Fruit fly (Drosophila melanogaster) whole organism, embryonic: ENCODE data around the gene CG46463.

Source experiments
- Antp ChIP-seq: fragments of 200-800 bp; sonication (Bioruptor generic); optimal IDR thresholded peaks from 3 replicates; lab custom pipeline; 2016; ENCODE audit warnings: missing biosample characterization, missing genetic modification characterization
- BEAF-32 ChIP-seq: fragments of 200-800 bp; sonication (Bioruptor generic); optimal IDR thresholded peaks from 3 replicates; lab custom pipeline; 2017; ENCODE audit warnings: missing biosample characterization, missing genetic modification characterization, mild to moderate bottlenecking, moderate library complexity, missing genetic modification reagents
- Bgb ChIP-seq: fragments of 200-800 bp; sonication (Bioruptor generic); IDR thresholded peaks from 2 replicates; pipeline ENCODE4 v1.3.6; 2022; ENCODE audit warnings: missing biosample characterization, missing genetic modification characterization; ENCODE audit not compliant: partially characterized antibody
- CG10654 ChIP-seq: fragments of 200-800 bp; sonication (Bioruptor generic); optimal IDR thresholded peaks from 2 replicates; lab custom pipeline; 2016; ENCODE audit warnings: missing biosample characterization, missing genetic modification characterization
- CG11085 ChIP-seq: fragments of 200-800 bp; sonication (Bioruptor generic); IDR thresholded peaks from 2 replicates; pipeline ENCODE4 v1.3.6; 2022; ENCODE audit warnings: missing biosample characterization, missing genetic modification characterization
- CG11504 ChIP-seq: fragments of 200-800 bp; sonication (Bioruptor generic); optimal IDR thresholded peaks from 3 replicates; lab custom pipeline; 2019; ENCODE audit warnings: missing biosample characterization, mild to moderate bottlenecking, missing genetic modification characterization, moderate library complexity
- CG12155 ChIP-seq: fragments of 200-800 bp; sonication (Bioruptor generic); optimal IDR thresholded peaks from 3 replicates; lab custom pipeline; 2016; ENCODE audit warnings: missing biosample characterization, missing genetic modification characterization
- CG12236 ChIP-seq: fragments of 200-800 bp; sonication (Bioruptor generic); optimal IDR thresholded peaks from 2 replicates; lab custom pipeline; 2016; ENCODE audit warnings: missing biosample characterization, missing genetic modification characterization
- CG13287 ChIP-seq: fragments of 200-800 bp; sonication (Bioruptor generic); IDR thresholded peaks from 2 replicates; pipeline ENCODE4 v1.3.6; 2022; ENCODE audit warnings: missing biosample characterization, missing genetic modification characterization; ENCODE audit not compliant: partially characterized antibody
- CG1529 ChIP-seq: fragments of 200-800 bp; sonication (Bioruptor generic); optimal IDR thresholded peaks from 3 replicates; lab custom pipeline; 2018; ENCODE audit warnings: missing biosample characterization, missing genetic modification characterization
- CG1603 ChIP-seq: fragments of 200-800 bp; sonication (Bioruptor generic); optimal IDR thresholded peaks from 2 replicates; lab custom pipeline; 2019; ENCODE audit warnings: missing biosample characterization, mild to moderate bottlenecking, missing genetic modification characterization, moderate library complexity
- CG16813 ChIP-seq: fragments of 200-800 bp; sonication (Bioruptor generic); IDR thresholded peaks from 3 replicates; pipeline ENCODE4 v1.3.6; 2022; ENCODE audit warnings: missing biosample characterization, missing genetic modification characterization; ENCODE audit not compliant: partially characterized antibody
- CG17186 ChIP-seq: fragments of 200-800 bp; sonication (Bioruptor generic); optimal IDR thresholded peaks from 3 replicates; lab custom pipeline; 2017; ENCODE audit warnings: missing biosample characterization, missing genetic modification reagents, missing genetic modification characterization
- CG17829 ChIP-seq: fragments of 200-800 bp; optimal IDR thresholded peaks from 2 replicates; lab custom pipeline; 2019; ENCODE audit warnings: missing biosample characterization, mild to moderate bottlenecking, missing genetic modification characterization, moderate library complexity
- CG18619 ChIP-seq: fragments of 200-800 bp; sonication (Bioruptor generic); optimal IDR thresholded peaks from 3 replicates; lab custom pipeline; 2017; ENCODE audit warnings: missing biosample characterization, mild to moderate bottlenecking, missing genetic modification characterization
- CG2199 ChIP-seq: fragments of 200-800 bp; sonication (Bioruptor generic); IDR thresholded peaks from 3 replicates; pipeline ENCODE4 v1.3.6; 2022; ENCODE audit warnings: missing biosample characterization, missing genetic modification characterization
- CG31224 ChIP-seq: fragments of 200-800 bp; sonication (Bioruptor generic); IDR thresholded peaks from 2 replicates; pipeline ENCODE4 v1.3.6; 2022; ENCODE audit warnings: missing biosample characterization, missing genetic modification characterization
- CG33213 ChIP-seq: fragments of 200-800 bp; sonication (Bioruptor generic); optimal IDR thresholded peaks from 3 replicates; lab custom pipeline; 2016; ENCODE audit warnings: missing biosample characterization, missing genetic modification characterization
- CG34224 ChIP-seq: fragments of 200-800 bp; sonication (Bioruptor generic); IDR thresholded peaks from 3 replicates; pipeline ENCODE4 v1.3.6; 2022; ENCODE audit warnings: missing biosample characterization, missing genetic modification characterization; ENCODE audit not compliant: partially characterized antibody
- CG4707 ChIP-seq: fragments of 200-800 bp; sonication (Bioruptor generic); optimal IDR thresholded peaks from 2 replicates; lab custom pipeline; 2018; ENCODE audit warnings: missing biosample characterization, mild to moderate bottlenecking, missing genetic modification characterization, moderate library complexity
- CG5953 ChIP-seq: fragments of 200-800 bp; sonication (Bioruptor generic); IDR thresholded peaks from 2 replicates; pipeline ENCODE4 v1.3.6; 2022; ENCODE audit warnings: missing biosample characterization, missing genetic modification characterization
- CG6689 ChIP-seq: fragments of 200-800 bp; sonication (Bioruptor generic); IDR thresholded peaks from 2 replicates; pipeline ENCODE4 v1.3.6; 2022; ENCODE audit warnings: missing biosample characterization, missing genetic modification characterization
- CG7839 ChIP-seq: fragments of 200-800 bp; sonication (Bioruptor generic); optimal IDR thresholded peaks from 3 replicates; lab custom pipeline; 2018; ENCODE audit warnings: missing biosample characterization, mild to moderate bottlenecking, missing genetic modification characterization, moderate library complexity
- CG8388 ChIP-seq: fragments of 200-800 bp; sonication (Bioruptor generic); optimal IDR thresholded peaks from 2 replicates; lab custom pipeline; 2019; ENCODE audit warnings: missing biosample characterization, mild to moderate bottlenecking, missing genetic modification characterization, moderate library complexity
- CG9797 ChIP-seq: fragments of 200-800 bp; sonication (Bioruptor generic); optimal IDR thresholded peaks from 3 replicates; lab custom pipeline; 2018; ENCODE audit warnings: missing biosample characterization, mild to moderate bottlenecking, missing genetic modification characterization
- CTCF ChIP-seq: fragments of 200-800 bp; sonication (Bioruptor generic); optimal IDR thresholded peaks from 2 replicates; lab custom pipeline; 2017; ENCODE audit warnings: missing biosample characterization, mild to moderate bottlenecking, missing genetic modification characterization, moderate library complexity
- D19A ChIP-seq: fragments of 200-800 bp; optimal IDR thresholded peaks from 3 replicates; lab custom pipeline; 2019; ENCODE audit warnings: missing biosample characterization, mild to moderate bottlenecking, missing genetic modification characterization, moderate library complexity
- H15 ChIP-seq: fragments of 200-800 bp; sonication (Bioruptor generic); IDR thresholded peaks from 3 replicates; pipeline ENCODE4 v1.3.6; 2022; ENCODE audit warnings: missing biosample characterization, missing genetic modification characterization
- HLH3B ChIP-seq: fragments of 200-800 bp; sonication (Bioruptor generic); IDR thresholded peaks from 2 replicates; pipeline ENCODE4 v1.3.6; 2022; ENCODE audit warnings: missing biosample characterization, missing genetic modification characterization
- Hand ChIP-seq: fragments of 200-800 bp; sonication (Bioruptor generic); optimal IDR thresholded peaks from 2 replicates; lab custom pipeline; 2017; ENCODE audit warnings: mild to moderate bottlenecking, missing biosample characterization, missing genetic modification reagents, missing genetic modification characterization
- Hr78 ChIP-seq, 2 experiments: fragments of 200-800 bp in 1 of 2; fragments of >200 bp in 1 of 2; sonication (Bioruptor generic) in 1 of 2; optimal IDR thresholded peaks; 2 replicates each; lab custom pipeline; 2017 to 2019; ENCODE audit warnings: missing biosample characterization in 2 of 2, missing genetic modification characterization in 2 of 2, mild to moderate bottlenecking in 1 of 2, moderate library complexity in 1 of 2
- MESR4 ChIP-seq: fragments of 200-800 bp; sonication (Bioruptor generic); optimal IDR thresholded peaks from 2 replicates; lab custom pipeline; 2018; ENCODE audit warnings: missing biosample characterization, mild to moderate bottlenecking, missing genetic modification characterization, moderate library complexity
- Ravus ChIP-seq: fragments of 200-800 bp; sonication (Bioruptor generic); IDR thresholded peaks from 2 replicates; pipeline ENCODE4 v1.3.6; 2022; ENCODE audit warnings: missing biosample characterization, missing genetic modification characterization
- cas ChIP-seq: fragments of 200-800 bp; sonication (Bioruptor generic); IDR thresholded peaks from 2 replicates; pipeline ENCODE4 v1.3.6; 2022; ENCODE audit warnings: missing biosample characterization, missing genetic modification characterization
- dpn ChIP-seq, 2 experiments: fragments of 200-800 bp; sonication (Bioruptor generic); optimal IDR thresholded peaks; 3 replicates each; lab custom pipeline; 2016; ENCODE audit warnings: missing biosample characterization in 2 of 2, missing genetic modification characterization in 2 of 2
- ems ChIP-seq: fragments of 200-800 bp; sonication (Bioruptor generic); optimal IDR thresholded peaks from 3 replicates; lab custom pipeline; 2016; ENCODE audit warnings: missing biosample characterization, missing genetic modification characterization
- exex ChIP-seq: fragments of 200-800 bp; sonication (Bioruptor generic); optimal IDR thresholded peaks from 4 replicates; lab custom pipeline; 2018; ENCODE audit warnings: missing biosample characterization, mild to moderate bottlenecking, missing genetic modification characterization, moderate library complexity
- fd102C ChIP-seq: fragments of 200-800 bp; sonication (Bioruptor generic); optimal IDR thresholded peaks from 2 replicates; lab custom pipeline; 2018; ENCODE audit warnings: missing biosample characterization, mild to moderate bottlenecking, missing genetic modification characterization, moderate library complexity
- gfzf ChIP-seq: fragments of 200-800 bp; sonication (Bioruptor generic); optimal IDR thresholded peaks from 2 replicates; lab custom pipeline; 2016; ENCODE audit warnings: missing biosample characterization, mild to moderate bottlenecking, missing genetic modification characterization, moderate library complexity
- knrl ChIP-seq: fragments of 200-800 bp; sonication (Bioruptor generic); IDR thresholded peaks from 3 replicates; pipeline ENCODE4 v1.3.6; 2022; ENCODE audit warnings: missing biosample characterization, missing genetic modification characterization; ENCODE audit not compliant: partially characterized antibody
- lilli ChIP-seq: fragments of 200-800 bp; sonication (Bioruptor generic); optimal IDR thresholded peaks from 3 replicates; lab custom pipeline; 2016; ENCODE audit warnings: missing biosample characterization, missing genetic modification characterization
- nmo ChIP-seq: fragments of 200-800 bp; sonication (Bioruptor generic); optimal IDR thresholded peaks from 2 replicates; lab custom pipeline; 2018; ENCODE audit warnings: missing biosample characterization, mild to moderate bottlenecking, missing genetic modification characterization, moderate library complexity
- pho ChIP-seq: fragments of 200-800 bp; sonication (Bioruptor generic); optimal IDR thresholded peaks from 2 replicates; lab custom pipeline; 2016; ENCODE audit warnings: missing biosample characterization, missing genetic modification characterization
- pita ChIP-seq: fragments of 200-800 bp; sonication (Bioruptor generic); optimal IDR thresholded peaks from 2 replicates; lab custom pipeline; 2017; ENCODE audit warnings: missing biosample characterization, mild to moderate bottlenecking, missing genetic modification characterization
- pzg ChIP-seq: fragments of 200-800 bp; sonication (Bioruptor generic); optimal IDR thresholded peaks from 3 replicates; lab custom pipeline; 2018; ENCODE audit warnings: missing biosample characterization, mild to moderate bottlenecking, missing genetic modification characterization, moderate library complexity
- sisA ChIP-seq: fragments of 200-800 bp; sonication (Bioruptor generic); IDR thresholded peaks from 2 replicates; pipeline ENCODE4 v1.3.6; 2022; ENCODE audit warnings: missing biosample characterization, missing genetic modification characterization
- slou ChIP-seq: fragments of 200-800 bp; sonication (Bioruptor generic); optimal IDR thresholded peaks from 3 replicates; lab custom pipeline; 2016; ENCODE audit warnings: missing biosample characterization, missing genetic modification characterization
- stwl ChIP-seq: fragments of 200-800 bp; sonication (Bioruptor generic); optimal IDR thresholded peaks from 3 replicates; lab custom pipeline; 2018; ENCODE audit warnings: missing biosample characterization, mild to moderate bottlenecking, missing genetic modification characterization, moderate library complexity
- zen ChIP-seq: fragments of 200-800 bp; sonication (Bioruptor generic); optimal IDR thresholded peaks from 3 replicates; lab custom pipeline; 2018; ENCODE audit warnings: missing biosample characterization, mild to moderate bottlenecking, missing genetic modification characterization, moderate library complexity
- zfh1 ChIP-seq: fragments of 200-800 bp; sonication (Bioruptor generic); IDR thresholded peaks from 3 replicates; pipeline ENCODE4 v1.3.6; 2022; ENCODE audit warnings: missing biosample characterization, missing genetic modification characterization

The CG46463 gene

dm6 chr3L:3471174-3471573, 10.1 kb downstream of the CG46463 start, which contains the start of gene CG14971 (continued):
- no peak for TF ChIP-seq CG8388 (GFP tag; lab: Kevin White, UChicago)
- peak; percentile 63 for TF ChIP-seq exex (tag; lab: Kevin White, UChicago)
- TF ChIP-seq H15 (GFP tag; lab: Robert Waterston, UW): no peak
- TF ChIP-seq ems (GFP tag; lab: Kevin White, UChicago): peak; percentile 44
- TF ChIP-seq CG10654 (GFP tag; lab: Kevin White, UChicago): no peak
- peak; percentile 42 for TF ChIP-seq pho (GFP tag; lab: Kevin White, UChicago)
- TF ChIP-seq HLH3B: no peak
- peak; percentile 34 for TF ChIP-seq CG18619 (GFP tag; lab: Kevin White, UChicago)
- peak; percentile 70 for TF ChIP-seq lilli (GFP tag; lab: Kevin White, UChicago)
- TF ChIP-seq CG34224 (GFP tag; lab: Robert Waterston, UW): peak; percentile 77
- no peak for TF ChIP-seq CG11085
- TF ChIP-seq Hand (GFP tag; lab: Kevin White, UChicago): no peak
- TF ChIP-seq nmo: peak; percentile 53
- peak; percentile 37 for TF ChIP-seq CG33213 (GFP tag; lab: Kevin White, UChicago)
- TF ChIP-seq CG12236 (GFP tag; lab: Kevin White, UChicago): no peak
- no peak for TF ChIP-seq D19A (tag; lab: Kevin White, UChicago)
- TF ChIP-seq CG6689 (GFP tag; lab: Robert Waterston, UW): no peak
- TF ChIP-seq CG1529 (GFP tag; lab: Kevin White, UChicago): no peak
- TF ChIP-seq stwl (tag; lab: Kevin White, UChicago): peak; percentile 74
- no peak for TF ChIP-seq Hr78 (GFP tag; optimal IDR thresholded peaks at IDR 0.05; lab: Kevin White, UChicago)
- no peak for TF ChIP-seq Ravus (GFP tag; lab: Robert Waterston, UW)
- no peak for TF ChIP-seq CG31224
- TF ChIP-seq Antp (GFP tag; lab: Kevin White, UChicago): peak; percentile 53
- TF ChIP-seq cas (GFP tag; lab: Robert Waterston, UW): 0 out of 2 replicates have a peak, but pooled peaks have one; percentile 18
- TF ChIP-seq zen (tag; lab: Kevin White, UChicago): peak; percentile 75
- TF ChIP-seq CG12155: peak; percentile 3
- no peak for TF ChIP-seq CG7839
- TF ChIP-seq zfh1 (GFP tag; lab: Robert Waterston, UW): 0 out of 3 replicates have a peak, but pooled peaks have one; percentile 17
- no peak for TF ChIP-seq CG2199 (GFP tag; lab: Robert Waterston, UW)
- TF ChIP-seq dpn (GFP tag; optimal IDR thresholded peaks at IDR 0.05; lab: Kevin White, UChicago): peak in 1 of 2 experiments; percentile 48
- TF ChIP-seq CG5953 (GFP tag; lab: Robert Waterston, UW): no peak
- peak; percentile 53 for TF ChIP-seq slou (GFP tag; lab: Kevin White, UChicago)

dm6 chr3L:3472063-3472528, 11.0 kb downstream of the CG46463 start, which contains the start of the genes CG32267 and CG42324:
Gene CG32267, minus strand, starts transcription at chr3L:3472113.
Gene CG42324, plus strand, starts transcription at chr3L:3472447.
- TF ChIP-seq CG1603 (tag; lab: Kevin White, UChicago) (peak; percentile 7), CTCF (GFP tag; lab: Kevin White, UChicago) (peak; percentile 25), CG17829 (tag; lab: Kevin White, UChicago) (peak; percentile 12), pita (peak; percentile 12), Bgb (GFP tag; lab: Robert Waterston, UW) (0 out of 2 replicates have a peak, but pooled peaks have one; percentile 6), CG13287 (GFP tag; lab: Robert Waterston, UW) (no peak; the same call in 1 of the 2 replicates), CG11504 (tag; lab: Kevin White, UChicago) (peak; percentile 1), sisA (GFP tag; lab: Robert Waterston, UW) (no peak), pzg (GFP tag; lab: Kevin White, UChicago) (peak; percentile 79), stwl (tag; lab: Kevin White, UChicago) (peak; percentile 90), knrl (GFP tag; lab: Robert Waterston, UW) (peak; percentile 24; the same call in 1 of the 3 replicates), BEAF-32 (peak; percentile 25), gfzf (GFP tag; lab: Kevin White, UChicago) (peak; percentile 78), fd102C (GFP tag; lab: Kevin White, UChicago) (no peak), MESR4 (GFP tag; lab: Kevin White, UChicago) (peak; percentile 10), CG9797 (GFP tag; lab: Kevin White, UChicago) (peak; percentile 79), CG4707 (no peak), CG16813 (0 out of 3 replicates have a peak, but pooled peaks have one; percentile 21), CG17186 (peak; percentile 24)
